Worm (Caenorhabditis elegans) whole organism, early embryonic: Measurements from ENCODE around the gene Y17G9B.2.

Experiments
- F13C5.2 ChIP-seq: sonication (generic microtip); optimal IDR thresholded peaks from 2 replicates; lab custom pipeline; 2017; ENCODE audit warnings: mild to moderate bottlenecking, missing genetic modification characterization, inconsistent platforms, missing compliant biosample characterization
- ama-1 ChIP-seq: fragments of 150-350 bp; optimal IDR thresholded peaks from 2 replicates; lab custom pipeline; 2014
- flt-1 ChIP-seq: fragments of 200-800 bp; sonication (Bioruptor generic); IDR thresholded peaks from 2 replicates; pipeline ENCODE4 v1.3.6; 2022; ENCODE audit warnings: missing genetic modification characterization, missing compliant biosample characterization
- pes-1 ChIP-seq: fragments of 200-800 bp; sonication (Bioruptor generic); IDR thresholded peaks from 2 replicates; pipeline ENCODE4 v1.3.6; 2022; ENCODE audit warnings: missing genetic modification reagents, missing genetic modification characterization, missing compliant biosample characterization

DNA sequence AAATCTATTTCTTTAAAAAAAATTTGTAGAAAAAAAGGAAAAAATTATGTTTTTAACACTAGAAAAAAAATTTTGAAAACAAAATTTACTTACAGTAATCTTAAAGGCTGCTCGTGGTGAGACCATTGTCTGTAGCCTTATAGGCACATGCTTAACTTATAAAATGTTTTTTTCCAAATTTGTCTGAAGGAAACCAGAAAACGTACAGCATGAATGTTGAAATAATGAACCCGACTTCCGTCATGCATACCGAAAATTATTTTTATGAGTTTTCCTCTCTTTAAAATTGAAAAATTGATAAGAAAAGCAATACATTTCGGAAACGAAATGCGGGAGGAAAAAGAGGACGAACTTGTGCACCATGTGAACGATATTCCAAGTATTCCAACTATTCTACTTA lies 7.8 kb downstream of the Y17G9B.2 start, which contains the start of gene R11E3.2:
- TF ChIP-seq F13C5.2 (tag; lab: Kevin White, UChicago) (no peak), pes-1 (GFP tag; lab: Robert Waterston, UW) (no peak), flt-1 (GFP tag; lab: Robert Waterston, UW) (no peak), ama-1 (lab: Kevin White, UChicago) (no peak)
